Fruit fly (Drosophila melanogaster) whole organism, embryonic: ENCODE results near the gene ZnT77C.

ENCODE experiments used
- ATbp ChIP-seq: fragments of 200-800 bp; sonication (Bioruptor generic); optimal IDR thresholded peaks from 2 replicates; lab custom pipeline; 2017; ENCODE audit warnings: missing biosample characterization, mild to moderate bottlenecking, missing genetic modification characterization, missing genetic modification reagents
- B-H2 ChIP-seq: fragments of 200-800 bp; sonication (Bioruptor generic); optimal IDR thresholded peaks from 2 replicates; lab custom pipeline; 2018; ENCODE audit warnings: missing biosample characterization, mild to moderate bottlenecking, missing genetic modification characterization
- Bteb2 ChIP-seq: fragments of 200-800 bp; sonication (Bioruptor generic); optimal IDR thresholded peaks from 2 replicates; lab custom pipeline; 2016; ENCODE audit warnings: missing biosample characterization, missing genetic modification characterization
- CG10462 ChIP-seq: fragments of 200-800 bp; sonication (Bioruptor generic); optimal IDR thresholded peaks from 2 replicates; lab custom pipeline; 2016; ENCODE audit warnings: missing biosample characterization, missing genetic modification characterization
- CG12071 ChIP-seq: fragments of 200-800 bp; sonication (Bioruptor generic); optimal IDR thresholded peaks from 3 replicates; lab custom pipeline; 2018; ENCODE audit warnings: missing biosample characterization, mild to moderate bottlenecking, missing genetic modification characterization
- CG1233 ChIP-seq: fragments of 200-800 bp; sonication (Bioruptor generic); optimal IDR thresholded peaks from 4 replicates; lab custom pipeline; 2018; ENCODE audit warnings: missing biosample characterization, mild to moderate bottlenecking, missing genetic modification characterization
- CG12391 ChIP-seq: fragments of 200-800 bp; sonication (Bioruptor generic); optimal IDR thresholded peaks from 3 replicates; lab custom pipeline; 2018; ENCODE audit warnings: missing biosample characterization, mild to moderate bottlenecking, missing genetic modification characterization, moderate library complexity
- CG12744 ChIP-seq: fragments of 200-800 bp; sonication (Bioruptor generic); optimal IDR thresholded peaks from 2 replicates; lab custom pipeline; 2016; ENCODE audit warnings: missing biosample characterization, missing genetic modification characterization
- CG12769 ChIP-seq: fragments of 200-800 bp; sonication (Bioruptor generic); optimal IDR thresholded peaks from 2 replicates; lab custom pipeline; 2019; ENCODE audit warnings: missing biosample characterization, mild to moderate bottlenecking, missing genetic modification characterization, moderate library complexity
- CG14050 ChIP-seq: fragments of 200-800 bp; sonication (Bioruptor generic); IDR thresholded peaks from 3 replicates; pipeline ENCODE4 v1.3.6; 2022; ENCODE audit warnings: missing biosample characterization, missing genetic modification characterization
- CG15011 ChIP-seq: fragments of 200-800 bp; sonication (Bioruptor generic); optimal IDR thresholded peaks from 3 replicates; lab custom pipeline; 2018; ENCODE audit warnings: missing biosample characterization, mild to moderate bottlenecking, missing genetic modification characterization
- CG15601 ChIP-seq: fragments of 200-800 bp; sonication (Bioruptor generic); optimal IDR thresholded peaks from 3 replicates; lab custom pipeline; 2019; ENCODE audit warnings: missing biosample characterization, mild to moderate bottlenecking, missing genetic modification characterization, moderate library complexity
- CG17361 ChIP-seq: fragments of 200-800 bp; sonication (Bioruptor generic); IDR thresholded peaks from 3 replicates; pipeline ENCODE4 v1.3.6; 2022; ENCODE audit warnings: missing biosample characterization, missing genetic modification characterization
- CG18262 ChIP-seq: fragments of 200-800 bp; optimal IDR thresholded peaks from 3 replicates; lab custom pipeline; 2019; ENCODE audit warnings: missing biosample characterization, mild to moderate bottlenecking, missing genetic modification characterization, moderate library complexity
- CG2116 ChIP-seq: fragments of 200-800 bp; sonication (Bioruptor generic); optimal IDR thresholded peaks from 3 replicates; lab custom pipeline; 2018; ENCODE audit warnings: missing biosample characterization, mild to moderate bottlenecking, missing genetic modification characterization
- CG2199 ChIP-seq: fragments of 200-800 bp; sonication (Bioruptor generic); IDR thresholded peaks from 3 replicates; pipeline ENCODE4 v1.3.6; 2022; ENCODE audit warnings: missing biosample characterization, missing genetic modification characterization
- CG30020 ChIP-seq: fragments of 200-800 bp; optimal IDR thresholded peaks from 2 replicates; lab custom pipeline; 2019; ENCODE audit warnings: missing biosample characterization, mild to moderate bottlenecking, missing genetic modification characterization, moderate library complexity
- CG31441 ChIP-seq: fragments of 200-800 bp; sonication (Bioruptor generic); IDR thresholded peaks from 2 replicates; pipeline ENCODE4 v1.3.6; 2022; ENCODE audit warnings: missing biosample characterization, missing genetic modification characterization
- CG4707 ChIP-seq: fragments of 200-800 bp; sonication (Bioruptor generic); optimal IDR thresholded peaks from 2 replicates; lab custom pipeline; 2018; ENCODE audit warnings: missing biosample characterization, mild to moderate bottlenecking, missing genetic modification characterization, moderate library complexity
- CG8944 ChIP-seq: fragments of 200-800 bp; sonication (Bioruptor generic); optimal IDR thresholded peaks from 3 replicates; lab custom pipeline; 2016; ENCODE audit warnings: missing biosample characterization, missing genetic modification characterization
- CG9876 ChIP-seq: fragments of 200-800 bp; sonication (Bioruptor generic); optimal IDR thresholded peaks from 2 replicates; lab custom pipeline; 2016; ENCODE audit warnings: missing biosample characterization, missing genetic modification characterization
- Camta ChIP-seq: fragments of 200-800 bp; sonication (Bioruptor generic); optimal IDR thresholded peaks from 2 replicates; lab custom pipeline; 2016; ENCODE audit warnings: missing biosample characterization, missing genetic modification characterization
- Dbx ChIP-seq: fragments of 200-800 bp; sonication (Bioruptor generic); IDR thresholded peaks from 3 replicates; pipeline ENCODE4 v1.3.6; 2022; ENCODE audit warnings: missing biosample characterization, missing genetic modification characterization
- Dfd ChIP-seq, 2 experiments: fragments of >200 bp; optimal IDR thresholded peaks; 2 replicates each; lab custom pipeline; 2017; ENCODE audit warnings: missing biosample characterization in 2 of 2, missing genetic modification characterization in 2 of 2
- Drgx ChIP-seq: fragments of 200-800 bp; sonication (Bioruptor generic); IDR thresholded peaks from 2 replicates; pipeline ENCODE4 v1.3.6; 2022; ENCODE audit warnings: missing biosample characterization, missing genetic modification characterization
- Eip74EF ChIP-seq, 2 experiments: fragments of 200-800 bp in 1 of 2; fragments of >200 bp in 1 of 2; sonication (Bioruptor generic) in 1 of 2; optimal IDR thresholded peaks; 2 replicates each; lab custom pipeline; 2017 to 2019; ENCODE audit warnings: missing biosample characterization in 2 of 2, missing genetic modification characterization in 2 of 2, mild to moderate bottlenecking in 1 of 2, moderate library complexity in 1 of 2
- Ets65A ChIP-seq: fragments of 200-800 bp; sonication (Bioruptor generic); peaks from one replicate; lab custom pipeline; 2016; ENCODE audit warnings: missing biosample characterization, missing genetic modification characterization
- H15 ChIP-seq: fragments of 200-800 bp; sonication (Bioruptor generic); IDR thresholded peaks from 3 replicates; pipeline ENCODE4 v1.3.6; 2022; ENCODE audit warnings: missing biosample characterization, missing genetic modification characterization
- HmgZ ChIP-seq: fragments of 200-800 bp; sonication (Bioruptor generic); optimal IDR thresholded peaks from 2 replicates; lab custom pipeline; 2018; ENCODE audit warnings: missing biosample characterization, mild to moderate bottlenecking, missing genetic modification characterization
- Hmr ChIP-seq: fragments of 200-800 bp; sonication (Bioruptor generic); optimal IDR thresholded peaks from 3 replicates; lab custom pipeline; 2017; ENCODE audit warnings: mild to moderate bottlenecking, missing biosample characterization, missing genetic modification reagents, missing genetic modification characterization
- Mad ChIP-seq: fragments of 200-800 bp; sonication (Bioruptor generic); optimal IDR thresholded peaks from 2 replicates; lab custom pipeline; 2016; ENCODE audit warnings: missing biosample characterization, missing genetic modification characterization
- PHDP ChIP-seq: fragments of 200-800 bp; sonication (Bioruptor generic); optimal IDR thresholded peaks from 3 replicates; lab custom pipeline; 2018; ENCODE audit warnings: missing biosample characterization, mild to moderate bottlenecking, missing genetic modification characterization, moderate library complexity
- Ptx1 ChIP-seq: fragments of 200-800 bp; sonication (Bioruptor generic); IDR thresholded peaks from 2 replicates; pipeline ENCODE4 v1.3.6; 2022; ENCODE audit warnings: missing biosample characterization, missing genetic modification characterization
- Vsx1 ChIP-seq: fragments of 200-800 bp; sonication (Bioruptor generic); optimal IDR thresholded peaks from 2 replicates; lab custom pipeline; 2017; ENCODE audit warnings: missing biosample characterization, mild to moderate bottlenecking, missing genetic modification characterization, missing genetic modification reagents
- ash1 ChIP-seq: fragments of 200-800 bp; sonication (Bioruptor generic); optimal IDR thresholded peaks from 2 replicates; lab custom pipeline; 2018; ENCODE audit warnings: missing biosample characterization, mild to moderate bottlenecking, missing genetic modification characterization
- bowl ChIP-seq: fragments of 200-800 bp; sonication (Bioruptor generic); IDR thresholded peaks from 2 replicates; pipeline ENCODE4 v1.3.6; 2022; ENCODE audit warnings: missing biosample characterization, missing genetic modification characterization
- bsh ChIP-seq, 2 experiments: fragments of 200-800 bp; sonication (Bioruptor generic); optimal IDR thresholded peaks; 2 replicates each; lab custom pipeline; 2017 to 2018; ENCODE audit warnings: mild to moderate bottlenecking in 2 of 2, missing biosample characterization in 2 of 2, missing genetic modification characterization in 2 of 2, moderate library complexity in 1 of 2
- crp ChIP-seq, 2 experiments: fragments of 200-800 bp; sonication (Bioruptor generic); optimal IDR thresholded peaks; 2 replicates in 1 of 2; 3 replicates in 1 of 2; lab custom pipeline; 2017; ENCODE audit warnings: missing biosample characterization in 2 of 2, missing genetic modification characterization in 2 of 2, mild to moderate bottlenecking in 1 of 2, moderate library complexity in 1 of 2
- ems ChIP-seq: fragments of 200-800 bp; sonication (Bioruptor generic); optimal IDR thresholded peaks from 3 replicates; lab custom pipeline; 2016; ENCODE audit warnings: missing biosample characterization, missing genetic modification characterization
- ewg ChIP-seq: fragments of 200-800 bp; sonication (Bioruptor generic); optimal IDR thresholded peaks from 3 replicates; lab custom pipeline; 2017; ENCODE audit warnings: mild to moderate bottlenecking, missing biosample characterization, missing genetic modification reagents, missing genetic modification characterization
- gsb-n ChIP-seq: fragments of 200-800 bp; sonication (Bioruptor generic); optimal IDR thresholded peaks from 3 replicates; lab custom pipeline; 2018; ENCODE audit warnings: missing biosample characterization, mild to moderate bottlenecking, missing genetic modification characterization
- hth ChIP-seq: fragments of >200 bp; optimal IDR thresholded peaks from 2 replicates; lab custom pipeline; 2017; ENCODE audit warnings: inconsistent platforms
- luna ChIP-seq: fragments of 200-800 bp; sonication (Bioruptor generic); optimal IDR thresholded peaks from 2 replicates; lab custom pipeline; 2016; ENCODE audit warnings: missing biosample characterization, missing genetic modification characterization
- org-1 ChIP-seq: fragments of 200-800 bp; sonication (Bioruptor generic); optimal IDR thresholded peaks from 2 replicates; lab custom pipeline; 2017; ENCODE audit warnings: missing biosample characterization, missing genetic modification characterization
- sr ChIP-seq: fragments of 200-800 bp; sonication (Bioruptor generic); IDR thresholded peaks from 3 replicates; pipeline ENCODE4 v1.3.6; 2022; ENCODE audit warnings: missing biosample characterization, missing genetic modification characterization
- tio ChIP-seq: fragments of 200-800 bp; sonication (Bioruptor generic); optimal IDR thresholded peaks from 2 replicates; lab custom pipeline; 2017; ENCODE audit warnings: missing biosample characterization, missing genetic modification characterization, inconsistent platforms
- ttk ChIP-seq: fragments of 200-800 bp; sonication (Bioruptor generic); IDR thresholded peaks from 2 replicates; pipeline ENCODE4 v2.1.2; 2022; ENCODE audit warnings: missing biosample characterization, missing genetic modification characterization
- usp ChIP-seq: fragments of >200 bp; optimal IDR thresholded peaks from 2 replicates; lab custom pipeline; 2017; ENCODE audit warnings: missing biosample characterization, missing genetic modification characterization
- yki ChIP-seq: fragments of >200 bp; optimal IDR thresholded peaks from 3 replicates; lab custom pipeline; 2018

The ZnT77C gene

dm6 chr3L:20471499-20472313 lies 23.0 kb downstream of the ZnT77C start (continued):
- TF ChIP-seq CG12391 (tag; lab: Kevin White, UChicago) (peak; percentile 25), Mad (GFP tag; lab: Kevin White, UChicago) (peak; percentile 50), HmgZ (peak; percentile 14), CG12744 (GFP tag; lab: Kevin White, UChicago) (peak; percentile 68), gsb-n (tag; lab: Kevin White, UChicago) (peak; percentile 34), usp (GFP tag; lab: Kevin White, UChicago) (no peak), CG9876 (GFP tag; lab: Kevin White, UChicago) (peak; percentile 11), ash1 (no peak), Ptx1 (peak; percentile 35; the same call in 1 of the 2 replicates), CG15011 (GFP tag; lab: Kevin White, UChicago) (peak; percentile 73), CG15601 (tag; lab: Kevin White, UChicago) (peak; percentile 63), bowl (GFP tag; lab: Robert Waterston, UW) (0 out of 2 replicates have a peak, but pooled peaks have one; percentile 22), CG4707 (GFP tag; lab: Kevin White, UChicago) (peak; percentile 58), Vsx1 (GFP tag; lab: Kevin White, UChicago) (peak; percentile 38), Drgx (GFP tag; lab: Robert Waterston, UW) (0 out of 2 replicates have a peak, but pooled peaks have one; percentile 22), CG31441 (peak; percentile 61; the same call in 1 of the 2 replicates), Hmr (GFP tag; lab: Kevin White, UChicago) (peak; percentile 67), H15 (GFP tag; lab: Robert Waterston, UW) (no peak), luna (peak; percentile 5), PHDP (tag; lab: Kevin White, UChicago) (peak; percentile 42), B-H2 (GFP tag; lab: Kevin White, UChicago) (peak; percentile 35), crp (GFP tag; optimal IDR thresholded peaks at IDR 0.05; lab: Kevin White, UChicago) (no peak), CG2116 (GFP tag; lab: Kevin White, UChicago) (peak; percentile 54), hth (lab: Kevin White, UChicago) (no peak), Bteb2 (peak; percentile 13), yki (lab: Kevin White, UChicago) (no peak), Dfd (GFP tag; optimal IDR thresholded peaks at IDR 0.05; lab: Kevin White, UChicago) (no peak), ewg (GFP tag; lab: Kevin White, UChicago) (peak; percentile 32), CG2199 (GFP tag; lab: Robert Waterston, UW) (0 out of 3 replicates have a peak, but pooled peaks have one; percentile 35), CG8944 (GFP tag; lab: Kevin White, UChicago) (peak; percentile 41), ems (GFP tag; lab: Kevin White, UChicago) (peak; percentile 60), CG1233 (GFP tag; lab: Kevin White, UChicago) (peak; percentile 69), CG17361 (GFP tag; lab: Robert Waterston, UW) (peak; percentile 77), sr (GFP tag; lab: Robert Waterston, UW) (peak; percentile 63; the same call in 2 of the 3 replicates), Eip74EF (GFP tag; optimal IDR thresholded peaks at IDR 0.05; lab: Kevin White, UChicago) (peak in 1 of 2 experiments; percentile 13), ATbp (GFP tag; lab: Kevin White, UChicago) (peak; percentile 90), tio (GFP tag; lab: Kevin White, UChicago) (peak; percentile 17), CG18262 (tag; lab: Kevin White, UChicago) (peak; percentile 41), CG12071 (GFP tag; lab: Kevin White, UChicago) (peak; percentile 87), Dbx (GFP tag; lab: Robert Waterston, UW) (peak; percentile 44; the same call in 1 of the 3 replicates), CG12769 (tag; lab: Kevin White, UChicago) (peak; percentile 86), ttk (GFP tag; lab: Robert Waterston, UW) (no peak), CG14050 (GFP tag; lab: Robert Waterston, UW) (no peak), Ets65A (GFP tag; lab: Kevin White, UChicago) (peak; percentile 47), bsh (GFP tag; optimal IDR thresholded peaks at IDR 0.05; lab: Kevin White, UChicago) (peak in 1 of 2 experiments; percentile 58), CG30020 (tag; lab: Kevin White, UChicago) (no peak), Camta (GFP tag; lab: Kevin White, UChicago) (peak; percentile 51), CG10462 (GFP tag; lab: Kevin White, UChicago) (peak; percentile 41), org-1 (GFP tag; lab: Kevin White, UChicago) (peak; percentile 76)
